Worm (Caenorhabditis elegans) whole organism, young adult: ENCODE data around the gene F08F8.6.

Source experiments
- B0035.1 ChIP-seq: sonication (generic microtip); optimal IDR thresholded peaks from 2 replicates; lab custom pipeline; 2016; ENCODE audit warnings: missing genetic modification characterization, mild to moderate bottlenecking, missing compliant biosample characterization, missing genotype, missing genetic modification reagents
- B0261.1 ChIP-seq: sonication (generic microtip); optimal IDR thresholded peaks from 2 replicates; lab custom pipeline; 2016; ENCODE audit warnings: mild to moderate bottlenecking, missing genetic modification characterization, moderate library complexity, missing compliant biosample characterization
- F23B12.7 ChIP-seq: sonication (generic microtip); optimal IDR thresholded peaks from 2 replicates; lab custom pipeline; 2017; ENCODE audit warnings: missing genetic modification characterization, mild to moderate bottlenecking, missing compliant biosample characterization, antibody characterized with exemption, moderate library complexity; ENCODE audit not compliant: insufficient read depth
- F39B2.1 ChIP-seq: fragments of 200-800 bp; sonication (Bioruptor generic); IDR thresholded peaks from 2 replicates; pipeline ENCODE4 v1.3.6; 2022; ENCODE audit warnings: missing genetic modification reagents, missing genetic modification characterization, missing compliant biosample characterization
- F57A8.1 ChIP-seq: fragments of 200-800 bp; sonication (Bioruptor generic); optimal IDR thresholded peaks from 2 replicates; lab custom pipeline; 2018; ENCODE audit warnings: mild to moderate bottlenecking, missing genetic modification characterization, moderate library complexity, missing compliant biosample characterization
- Y67H2A.10 ChIP-seq: fragments of 200-800 bp; sonication (Bioruptor generic); conservative IDR thresholded peaks from 2 replicates; pipeline ENCODE4 v1.3.6; 2022; ENCODE audit warnings: missing genetic modification reagents, missing genetic modification characterization, missing compliant biosample characterization
- Y95B8A.8 ChIP-seq: fragments of 200-800 bp; sonication (Bioruptor generic); IDR thresholded peaks from 2 replicates; pipeline ENCODE4 v1.3.6; 2022; ENCODE audit warnings: missing genetic modification reagents, missing genetic modification characterization, missing compliant biosample characterization
- ZK185.1 ChIP-seq: sonication (generic microtip); optimal IDR thresholded peaks from 2 replicates; lab custom pipeline; 2016; ENCODE audit warnings: mild to moderate bottlenecking, missing genetic modification characterization, missing compliant biosample characterization; ENCODE audit not compliant: poor library complexity, severe bottlenecking
- aptf-2 ChIP-seq: fragments of 200-800 bp; sonication (Bioruptor generic); conservative IDR thresholded peaks from 2 replicates; pipeline ENCODE4 v1.3.6; 2022; ENCODE audit warnings: missing genetic modification reagents, missing genetic modification characterization, missing compliant biosample characterization
- atf-7 ChIP-seq: sonication (generic microtip); optimal IDR thresholded peaks from 2 replicates; lab custom pipeline; 2017; ENCODE audit warnings: mild to moderate bottlenecking, missing genetic modification characterization, missing compliant biosample characterization
- attf-5 ChIP-seq: fragments of 200-800 bp; sonication (Bioruptor generic); optimal IDR thresholded peaks from 2 replicates; lab custom pipeline; 2018; ENCODE audit warnings: mild to moderate bottlenecking, missing genetic modification characterization, missing compliant biosample characterization
- bed-2 ChIP-seq: fragments of 200-800 bp; sonication (Bioruptor generic); IDR thresholded peaks from 2 replicates; pipeline ENCODE4 v1.3.6; 2022; ENCODE audit warnings: missing genetic modification reagents, missing genetic modification characterization, missing compliant biosample characterization
- cebp-1 ChIP-seq, 2 experiments: fragments of 200-800 bp in 1 of 2; sonication (Bioruptor generic) in 1 of 2; sonication (generic microtip) in 1 of 2; IDR thresholded peaks in 1 of 2; optimal IDR thresholded peaks in 1 of 2; 2 replicates each; pipeline versions ENCODE4 v1.3.6 to Lab custom; 2017 to 2022; ENCODE audit warnings: missing compliant biosample characterization in 2 of 2, missing genetic modification characterization in 2 of 2, mild to moderate bottlenecking in 1 of 2, missing genetic modification reagents in 1 of 2, moderate library complexity in 1 of 2
- cebp-2 ChIP-seq: fragments of 200-800 bp; sonication (Bioruptor generic); IDR thresholded peaks from 2 replicates; pipeline ENCODE4 v1.3.6; 2022; ENCODE audit warnings: missing genetic modification characterization, missing compliant biosample characterization
- ceh-100 ChIP-seq: fragments of 200-800 bp; sonication (Bioruptor generic); IDR thresholded peaks from 2 replicates; pipeline ENCODE4 v1.3.6; 2022; ENCODE audit warnings: missing genetic modification reagents, missing genetic modification characterization, missing compliant biosample characterization
- ceh-27 ChIP-seq: fragments of 200-800 bp; sonication (Bioruptor generic); optimal IDR thresholded peaks from 2 replicates; lab custom pipeline; 2018; ENCODE audit warnings: mild to moderate bottlenecking, missing genetic modification characterization, moderate library complexity, missing compliant biosample characterization
- ceh-58 ChIP-seq: fragments of 200-800 bp; sonication (Bioruptor generic); IDR thresholded peaks from 2 replicates; pipeline ENCODE4 v1.3.6; 2022; ENCODE audit warnings: missing genetic modification characterization, missing compliant biosample characterization
- ceh-91 ChIP-seq: fragments of 200-800 bp; sonication (Bioruptor generic); IDR thresholded peaks from 2 replicates; pipeline ENCODE4 v1.3.6; 2022; ENCODE audit warnings: missing genetic modification reagents, missing genetic modification characterization, missing compliant biosample characterization
- dox-1 ChIP-seq: fragments of 200-800 bp; sonication (Bioruptor generic); IDR thresholded peaks from 2 replicates; pipeline ENCODE4 v1.3.6; 2022; ENCODE audit warnings: missing genetic modification reagents, missing genetic modification characterization, missing compliant biosample characterization
- dpff-1 ChIP-seq: sonication (generic microtip); optimal IDR thresholded peaks from 2 replicates; lab custom pipeline; 2017; ENCODE audit warnings: mild to moderate bottlenecking, missing genetic modification characterization, missing compliant biosample characterization
- dpl-1 ChIP-seq: fragments of 150-350 bp; optimal IDR thresholded peaks from 2 replicates; lab custom pipeline; 2014; ENCODE audit warnings: missing biosample characterization, missing genetic modification reagents, missing genetic modification characterization
- efl-1 ChIP-seq: fragments of 150-350 bp; optimal IDR thresholded peaks from 2 replicates; lab custom pipeline; 2014; ENCODE audit warnings: missing biosample characterization, missing genetic modification reagents, missing genetic modification characterization
- hlh-12 ChIP-seq: sonication (generic microtip); optimal IDR thresholded peaks from 2 replicates; lab custom pipeline; 2016; ENCODE audit warnings: missing genetic modification characterization, missing compliant biosample characterization
- hlh-26 ChIP-seq: fragments of 200-800 bp; sonication (Bioruptor generic); conservative IDR thresholded peaks from 2 replicates; pipeline ENCODE4 v1.3.6; 2022; ENCODE audit warnings: missing genetic modification reagents, missing genetic modification characterization, missing compliant biosample characterization
- hmg-1.2 ChIP-seq: fragments of 200-800 bp; sonication (Bioruptor generic); IDR thresholded peaks from 2 replicates; pipeline ENCODE4 v1.3.6; 2022; ENCODE audit warnings: missing genetic modification reagents, missing genetic modification characterization, missing compliant biosample characterization
- let-607 ChIP-seq, 2 experiments: fragments of 200-800 bp in 1 of 2; sonication (Bioruptor generic) in 1 of 2; sonication (generic microtip) in 1 of 2; optimal IDR thresholded peaks; 2 replicates each; lab custom pipeline; 2016 to 2018; ENCODE audit warnings: mild to moderate bottlenecking in 2 of 2, missing compliant biosample characterization in 2 of 2, missing genetic modification characterization in 2 of 2, moderate library complexity in 2 of 2, missing genotype in 1 of 2
- lin-26 ChIP-seq: fragments of 200-800 bp; sonication (Bioruptor generic); IDR thresholded peaks from 2 replicates; pipeline ENCODE4 v1.3.6; 2022; ENCODE audit warnings: missing genetic modification reagents, missing genetic modification characterization, missing compliant biosample characterization
- lin-54 ChIP-seq: fragments of 200-800 bp; sonication (Bioruptor generic); optimal IDR thresholded peaks from 2 replicates; lab custom pipeline; 2018; ENCODE audit warnings: mild to moderate bottlenecking, missing genetic modification characterization, missing compliant biosample characterization
- lir-1 ChIP-seq: fragments of 200-800 bp; sonication (Bioruptor generic); conservative IDR thresholded peaks from 2 replicates; pipeline ENCODE4 v1.3.6; 2022; ENCODE audit warnings: missing genetic modification reagents, missing genetic modification characterization, missing compliant biosample characterization
- lsl-1 ChIP-seq: fragments of 200-800 bp; sonication (Bioruptor generic); optimal IDR thresholded peaks from 2 replicates; lab custom pipeline; 2018; ENCODE audit warnings: mild to moderate bottlenecking, missing genetic modification characterization, moderate library complexity, missing compliant biosample characterization
- madf-3 ChIP-seq: fragments of 200-800 bp; sonication (Bioruptor generic); IDR thresholded peaks from 2 replicates; pipeline ENCODE4 v1.3.6; 2022; ENCODE audit warnings: missing genetic modification reagents, missing genetic modification characterization, missing compliant biosample characterization
- madf-8 ChIP-seq: fragments of 200-800 bp; sonication (Bioruptor generic); conservative IDR thresholded peaks from 2 replicates; pipeline ENCODE4 v1.3.6; 2022; ENCODE audit warnings: missing genetic modification reagents, missing genetic modification characterization, missing compliant biosample characterization
- mes-4 ChIP-seq: sonication (generic microtip); optimal IDR thresholded peaks from 2 replicates; lab custom pipeline; 2016; ENCODE audit warnings: missing genotype, missing genetic modification characterization, missing compliant biosample characterization
- nfyb-1 ChIP-seq: fragments of 200-800 bp; sonication (Bioruptor generic); IDR thresholded peaks from 2 replicates; pipeline ENCODE4 v1.3.6; 2022; ENCODE audit warnings: missing genetic modification reagents, missing genetic modification characterization, missing compliant biosample characterization
- nhr-27 ChIP-seq: fragments of 200-800 bp; sonication (Bioruptor generic); optimal IDR thresholded peaks from 2 replicates; lab custom pipeline; 2018; ENCODE audit warnings: mild to moderate bottlenecking, missing genetic modification characterization, moderate library complexity, missing compliant biosample characterization
- nhr-80 ChIP-seq: sonication (generic microtip); optimal IDR thresholded peaks from 2 replicates; lab custom pipeline; 2016; ENCODE audit warnings: missing genetic modification characterization, missing compliant biosample characterization
- nhr-90 ChIP-seq: sonication (generic microtip); optimal IDR thresholded peaks from 2 replicates; lab custom pipeline; 2016; ENCODE audit warnings: missing genotype, mild to moderate bottlenecking, missing genetic modification characterization, missing compliant biosample characterization
- pha-4 ChIP-seq: fragments of 150-350 bp; sonication (generic microtip); optimal IDR thresholded peaks from 2 replicates; lab custom pipeline; 2014; ENCODE audit warnings: missing biosample characterization, missing genetic modification reagents, missing genetic modification characterization
- snpc-1.1 ChIP-seq: sonication (generic microtip); optimal IDR thresholded peaks from 2 replicates; lab custom pipeline; 2017; ENCODE audit warnings: missing genetic modification characterization, mild to moderate bottlenecking, missing compliant biosample characterization, antibody characterized with exemption, moderate library complexity, missing genotype, missing genetic modification reagents; ENCODE audit not compliant: insufficient read depth
- snpc-3.4 ChIP-seq: sonication (generic microtip); optimal IDR thresholded peaks from 2 replicates; lab custom pipeline; 2017; ENCODE audit warnings: missing genetic modification characterization, mild to moderate bottlenecking, missing compliant biosample characterization, antibody characterized with exemption, moderate library complexity, missing genotype, missing genetic modification reagents
- tbp1 ChIP-seq: fragments of 200-800 bp; sonication (Bioruptor generic); optimal IDR thresholded peaks from 2 replicates; lab custom pipeline; 2018; ENCODE audit warnings: mild to moderate bottlenecking, missing genetic modification characterization, missing compliant biosample characterization
- tbx-9 ChIP-seq: sonication (generic microtip); optimal IDR thresholded peaks from 2 replicates; lab custom pipeline; 2016; ENCODE audit warnings: borderline replicate concordance, missing genetic modification characterization, inconsistent platforms, missing compliant biosample characterization
- tlf-1 ChIP-seq: fragments of 200-800 bp; sonication (Bioruptor generic); optimal IDR thresholded peaks from 2 replicates; lab custom pipeline; 2018; ENCODE audit warnings: mild to moderate bottlenecking, missing genetic modification characterization, missing compliant biosample characterization
- unc-62 ChIP-seq: fragments of 150-350 bp; optimal IDR thresholded peaks from 2 replicates; lab custom pipeline; 2014; ENCODE audit warnings: missing biosample characterization, missing genetic modification reagents, missing genetic modification characterization
- zfh-2 ChIP-seq: fragments of 200-800 bp; sonication (Bioruptor generic); conservative IDR thresholded peaks from 2 replicates; pipeline ENCODE4 v1.3.6; 2022; ENCODE audit warnings: missing genetic modification reagents, missing genetic modification characterization, missing compliant biosample characterization
- ztf-18 ChIP-seq: sonication (generic microtip); optimal IDR thresholded peaks from 2 replicates; lab custom pipeline; 2016; ENCODE audit warnings: missing genotype, mild to moderate bottlenecking, missing genetic modification characterization, missing compliant biosample characterization

Gene F08F8.6

ce11 chrIII:7336214-7336613, 7.3 kb upstream of the F08F8.6 start, which contains the start of gene gsp-2:
Gene gsp-2 (plus strand): TSS chrIII:7336587.
- TF ChIP-seq B0035.1 (tag; lab: Kevin White, UChicago) (no peak), nfyb-1 (peak; percentile 63; the same call in 1 of the 2 replicates), ztf-18 (peak; percentile 47), tbp1 (GFP tag; lab: Kevin White, UChicago) (peak; percentile 54), lin-54 (GFP tag; lab: Kevin White, UChicago) (peak; percentile 61), snpc-3.4 (peak; percentile 43), attf-5 (GFP tag; lab: Kevin White, UChicago) (peak; percentile 73), hmg-1.2 (peak; percentile 47; the same call in 1 of the 2 replicates), dox-1 (peak; percentile 87), F39B2.1 (GFP tag; lab: Robert Waterston, UW) (no peak), nhr-90 (peak; percentile 25), ceh-100 (GFP tag; lab: Robert Waterston, UW) (0 out of 2 replicates have a peak, but pooled peaks have one; percentile 16), unc-62 (GFP tag; lab: Kevin White, UChicago) (no peak), let-607 (tag; optimal IDR thresholded peaks at IDR 0.05; lab: Kevin White, UChicago) (peak; percentile 59 to 76), madf-8 (GFP tag; lab: Robert Waterston, UW) (0 out of 2 replicates have a peak, but pooled peaks have one; percentile 22), Y95B8A.8 (0 out of 2 replicates have a peak, but pooled peaks have one; percentile 39), ceh-91 (GFP tag; lab: Robert Waterston, UW) (peak; percentile 36; the same call in 1 of the 2 replicates), ZK185.1 (tag; lab: Kevin White, UChicago) (no peak), hlh-12 (tag; lab: Kevin White, UChicago) (no peak), dpff-1 (tag; lab: Kevin White, UChicago) (no peak), lin-26 (GFP tag; lab: Robert Waterston, UW) (0 out of 2 replicates have a peak, but pooled peaks have one; percentile 34), cebp-2 (GFP tag; lab: Robert Waterston, UW) (0 out of 2 replicates have a peak, but pooled peaks have one; percentile 14), tlf-1 (peak; percentile 5), ceh-27 (GFP tag; lab: Kevin White, UChicago) (peak; percentile 69), F23B12.7 (tag; lab: Kevin White, UChicago) (peak; percentile 71), snpc-1.1 (tag; lab: Kevin White, UChicago) (peak; percentile 27), lir-1 (GFP tag; lab: Robert Waterston, UW) (peak; percentile 62; the same call in 1 of the 2 replicates), madf-3 (0 out of 2 replicates have a peak, but pooled peaks have one; percentile 34), bed-2 (GFP tag; lab: Robert Waterston, UW) (no peak), hlh-26 (GFP tag; lab: Robert Waterston, UW) (no peak), nhr-27 (tag; lab: Kevin White, UChicago) (no peak), dpl-1 (GFP tag; lab: Kevin White, UChicago) (peak; percentile 13), atf-7 (tag; lab: Kevin White, UChicago) (peak; percentile 51), tbx-9 (tag; lab: Kevin White, UChicago) (no peak), ceh-58 (GFP tag; lab: Robert Waterston, UW) (no peak), B0261.1 (no peak), efl-1 (peak; percentile 67), cebp-1 (GFP tag; IDR thresholded peaks at IDR 0.05; lab: Robert Waterston, UW) (no peak), cebp-1 (tag; optimal IDR thresholded peaks at IDR 0.05; lab: Kevin White, UChicago) (peak; percentile 69), nhr-80 (peak; percentile 84), aptf-2 (no peak), mes-4 (tag; lab: Kevin White, UChicago) (no peak), zfh-2 (GFP tag; lab: Robert Waterston, UW) (peak; percentile 61; the same call in 1 of the 2 replicates), lsl-1 (GFP tag; lab: Kevin White, UChicago) (peak; percentile 87), pha-4 (tag; lab: Kevin White, UChicago) (peak; percentile 3), F57A8.1 (GFP tag; lab: Kevin White, UChicago) (no peak), Y67H2A.10 (GFP tag; lab: Robert Waterston, UW) (peak; percentile 34; the same call in 1 of the 2 replicates)
